Worm (Caenorhabditis elegans) whole organism, late embryonic: ENCODE data around the gene dhcr-24.
A peak's percentile ranks its signal among the peaks of the same experiment; 100 is the strongest.

Experiments
- F13H6.1 ChIP-seq: sonication (generic microtip); optimal IDR thresholded peaks from 2 replicates; lab custom pipeline; 2016; ENCODE audit warnings: missing genetic modification characterization, missing compliant biosample characterization
- T23F11.4 ChIP-seq: fragments of 200-800 bp; sonication (Bioruptor generic); optimal IDR thresholded peaks from 2 replicates; lab custom pipeline; 2018; ENCODE audit warnings: mild to moderate bottlenecking, missing genetic modification characterization, missing compliant biosample characterization
- Y22D7AL.16 ChIP-seq: sonication (generic microtip); optimal IDR thresholded peaks from 2 replicates; lab custom pipeline; 2016; ENCODE audit warnings: missing genetic modification characterization, missing compliant biosample characterization
- ceh-19 ChIP-seq: fragments of 200-800 bp; sonication (Bioruptor generic); optimal IDR thresholded peaks from 2 replicates; lab custom pipeline; 2018; ENCODE audit warnings: mild to moderate bottlenecking, missing genetic modification characterization, missing compliant biosample characterization
- ceh-2 ChIP-seq: sonication (generic microtip); optimal IDR thresholded peaks from 2 replicates; lab custom pipeline; 2016; ENCODE audit warnings: missing genotype, missing genetic modification characterization, missing compliant biosample characterization
- ceh-24 ChIP-seq: sonication (generic microtip); optimal IDR thresholded peaks from 2 replicates; lab custom pipeline; 2016; ENCODE audit warnings: mild to moderate bottlenecking, missing genetic modification characterization, missing compliant biosample characterization
- ceh-31 ChIP-seq: sonication (generic microtip); optimal IDR thresholded peaks from 2 replicates; lab custom pipeline; 2016; ENCODE audit warnings: missing genetic modification characterization, missing compliant biosample characterization
- ceh-34 ChIP-seq: sonication (generic microtip); optimal IDR thresholded peaks from 2 replicates; lab custom pipeline; 2016; ENCODE audit warnings: mild to moderate bottlenecking, missing genetic modification characterization, missing compliant biosample characterization
- ceh-45 ChIP-seq: fragments of 200-800 bp; sonication (Bioruptor generic); IDR thresholded peaks from 2 replicates; pipeline ENCODE4 v1.3.6; 2022; ENCODE audit warnings: missing genetic modification reagents, missing genetic modification characterization, missing compliant biosample characterization
- ceh-6 ChIP-seq: fragments of 200-800 bp; sonication (Bioruptor generic); optimal IDR thresholded peaks from 2 replicates; lab custom pipeline; 2018; ENCODE audit warnings: mild to moderate bottlenecking, missing genetic modification characterization, missing compliant biosample characterization
- ceh-9 ChIP-seq: sonication (generic microtip); optimal IDR thresholded peaks from 2 replicates; lab custom pipeline; 2016; ENCODE audit warnings: mild to moderate bottlenecking, missing genetic modification characterization, inconsistent platforms, missing compliant biosample characterization
- dmd-4 ChIP-seq: sonication (generic microtip); optimal IDR thresholded peaks from 2 replicates; lab custom pipeline; 2016; ENCODE audit warnings: borderline replicate concordance, missing genetic modification characterization, missing compliant biosample characterization
- ets-4 ChIP-seq: sonication (generic microtip); optimal IDR thresholded peaks from 2 replicates; lab custom pipeline; 2016; ENCODE audit warnings: missing genetic modification characterization, missing compliant biosample characterization
- fkh-10 ChIP-seq: fragments of 150-350 bp; optimal IDR thresholded peaks from 2 replicates; lab custom pipeline; 2014; ENCODE audit warnings: missing biosample characterization, missing genetic modification reagents, missing genetic modification characterization
- fkh-6 ChIP-seq: sonication (generic microtip); optimal IDR thresholded peaks from 2 replicates; lab custom pipeline; 2016; ENCODE audit warnings: missing genetic modification characterization, missing compliant biosample characterization
- gmeb-2 ChIP-seq: sonication (generic microtip); optimal IDR thresholded peaks from 2 replicates; lab custom pipeline; 2016; ENCODE audit warnings: missing genetic modification characterization, inconsistent platforms, missing compliant biosample characterization
- hlh-13 ChIP-seq: fragments of 200-800 bp; sonication (Bioruptor generic); optimal IDR thresholded peaks from 2 replicates; lab custom pipeline; 2018; ENCODE audit warnings: mild to moderate bottlenecking, missing genetic modification characterization, missing compliant biosample characterization
- hlh-15 ChIP-seq: sonication (generic microtip); optimal IDR thresholded peaks from 2 replicates; lab custom pipeline; 2016; ENCODE audit warnings: missing genetic modification characterization, missing compliant biosample characterization
- hlh-30 ChIP-seq: sonication (generic microtip); optimal IDR thresholded peaks from 2 replicates; lab custom pipeline; 2017; ENCODE audit warnings: antibody characterized with exemption, missing genetic modification characterization, missing compliant biosample characterization; ENCODE audit not compliant: insufficient read depth
- hlh-6 ChIP-seq: sonication (generic microtip); optimal IDR thresholded peaks from 2 replicates; lab custom pipeline; 2016; ENCODE audit warnings: missing genotype, missing genetic modification characterization, missing compliant biosample characterization
- lin-11 ChIP-seq: fragments of 200-800 bp; sonication (Bioruptor generic); optimal IDR thresholded peaks from 2 replicates; lab custom pipeline; 2018; ENCODE audit warnings: mild to moderate bottlenecking, missing genetic modification characterization, missing compliant biosample characterization
- mec-3 ChIP-seq: sonication (generic microtip); optimal IDR thresholded peaks from 2 replicates; lab custom pipeline; 2016; ENCODE audit warnings: borderline replicate concordance, missing genetic modification characterization, missing compliant biosample characterization
- nfya-1 ChIP-seq: sonication (generic microtip); optimal IDR thresholded peaks from 2 replicates; lab custom pipeline; 2017; ENCODE audit warnings: missing genetic modification characterization, mild to moderate bottlenecking, missing compliant biosample characterization, antibody characterized with exemption, moderate library complexity
- nhr-232 ChIP-seq: sonication (generic microtip); optimal IDR thresholded peaks from 2 replicates; lab custom pipeline; 2016; ENCODE audit warnings: missing genetic modification characterization, missing compliant biosample characterization
- odd-2 ChIP-seq: sonication (generic microtip); optimal IDR thresholded peaks from 2 replicates; lab custom pipeline; 2017; ENCODE audit warnings: antibody characterized with exemption, mild to moderate bottlenecking, missing genetic modification characterization, missing compliant biosample characterization
- pag-3 ChIP-seq: sonication (generic microtip); optimal IDR thresholded peaks from 2 replicates; lab custom pipeline; 2016; ENCODE audit warnings: missing compliant biosample characterization, missing genetic modification characterization, borderline replicate concordance
- pat-9 ChIP-seq: fragments of 200-800 bp; sonication (Bioruptor generic); optimal IDR thresholded peaks from 2 replicates; lab custom pipeline; 2018; ENCODE audit warnings: mild to moderate bottlenecking, missing genetic modification characterization, moderate library complexity, missing compliant biosample characterization
- pax-1 ChIP-seq: fragments of 150-350 bp; optimal IDR thresholded peaks from 2 replicates; lab custom pipeline; 2014; ENCODE audit warnings: missing biosample characterization, missing genetic modification characterization
- pha-4 ChIP-seq: fragments of 150-350 bp; optimal IDR thresholded peaks from 2 replicates; lab custom pipeline; 2018; ENCODE audit warnings: missing biosample characterization, missing genetic modification reagents, missing genetic modification characterization
- pros-1 ChIP-seq: fragments of 150-350 bp; optimal IDR thresholded peaks from 2 replicates; lab custom pipeline; 2014; ENCODE audit warnings: missing biosample characterization, missing genetic modification reagents, missing genetic modification characterization
- rnt-1 ChIP-seq: sonication (generic microtip); optimal IDR thresholded peaks from 2 replicates; lab custom pipeline; 2016; ENCODE audit warnings: missing genetic modification characterization, missing compliant biosample characterization
- sox-2 ChIP-seq: fragments of 200-800 bp; sonication (Bioruptor generic); IDR thresholded peaks from 2 replicates; pipeline ENCODE4 v1.3.6; 2022; ENCODE audit warnings: missing genetic modification reagents, missing genetic modification characterization, missing compliant biosample characterization
- sox-4 ChIP-seq: sonication (generic microtip); optimal IDR thresholded peaks from 2 replicates; lab custom pipeline; 2017; ENCODE audit warnings: mild to moderate bottlenecking, missing genetic modification characterization, inconsistent platforms, missing compliant biosample characterization
- tbx-2 ChIP-seq: sonication (generic microtip); optimal IDR thresholded peaks from 2 replicates; lab custom pipeline; 2016; ENCODE audit warnings: missing genetic modification characterization, missing compliant biosample characterization
- tbx-7 ChIP-seq: sonication (generic microtip); optimal IDR thresholded peaks from 2 replicates; lab custom pipeline; 2016; ENCODE audit warnings: missing genotype, missing genetic modification characterization, missing compliant biosample characterization
- unc-42 ChIP-seq: sonication (generic microtip); optimal IDR thresholded peaks from 2 replicates; lab custom pipeline; 2016; ENCODE audit warnings: missing genotype, missing genetic modification characterization, missing compliant biosample characterization
- unc-55 ChIP-seq: sonication (generic microtip); optimal IDR thresholded peaks from 2 replicates; lab custom pipeline; 2017; ENCODE audit warnings: missing biosample characterization, missing genetic modification reagents, missing genetic modification characterization
- zip-5 ChIP-seq: sonication (generic microtip); optimal IDR thresholded peaks from 2 replicates; lab custom pipeline; 2016; ENCODE audit warnings: missing genetic modification characterization, missing compliant biosample characterization

dhcr-24 gene

ce11 chrX:2590777-2591176, 26.8 kb upstream of the dhcr-24 start:
- TF ChIP-seq dmd-4 (tag; lab: Kevin White, UChicago) (no peak), ceh-6 (GFP tag; lab: Kevin White, UChicago) (no peak), hlh-13 (GFP tag; lab: Kevin White, UChicago) (no peak), ceh-34 (tag; lab: Kevin White, UChicago) (no peak), Y22D7AL.16 (no peak), fkh-10 (GFP tag; lab: Kevin White, UChicago) (no peak), pha-4 (tag; lab: Kevin White, UChicago) (no peak), mec-3 (tag; lab: Kevin White, UChicago) (no peak), ets-4 (tag; lab: Kevin White, UChicago) (no peak)

- TF ChIP-seq ceh-9 (no peak), ets-4 (tag; lab: Kevin White, UChicago) (no peak), odd-2 (tag; lab: Kevin White, UChicago) (no peak), Y22D7AL.16 (no peak), fkh-6 (tag; lab: Kevin White, UChicago) (no peak), hlh-30 (no peak), sox-4 (no peak), unc-55 (GFP tag; lab: Kevin White, UChicago) (no peak), ceh-45 (no peak)
These were observed 26.1 kb upstream of the dhcr-24 start for ce11 chrX:2590023-2590422.

ce11 chrX:2588012-2588411, 24.1 kb upstream of the dhcr-24 start:
- TF ChIP-seq Y22D7AL.16 (no peak), T23F11.4 (no peak), pax-1 (tag; lab: Kevin White, UChicago) (no peak), lin-11 (tag; lab: Kevin White, UChicago) (no peak), tbx-7 (tag; lab: Kevin White, UChicago) (no peak), hlh-15 (tag; lab: Kevin White, UChicago) (no peak), hlh-6 (tag; lab: Kevin White, UChicago) (no peak)

ce11 chrX:2585655-2586054, 21.7 kb upstream of the dhcr-24 start, which contains the start of gene H01M10.2:
Gene H01M10.2 (minus strand): TSS chrX:2585755.
- TF ChIP-seq ceh-24 (tag; lab: Kevin White, UChicago), result no peak
- TF ChIP-seq pag-3 (tag; lab: Kevin White, UChicago), result no peak
- TF ChIP-seq sox-2, result no peak
- no peak for TF ChIP-seq pros-1 (tag; lab: Kevin White, UChicago)
- no peak for TF ChIP-seq ceh-45
- no peak for TF ChIP-seq ceh-2 (tag; lab: Kevin White, UChicago)
- TF ChIP-seq nhr-232, result no peak
- TF ChIP-seq nfya-1 (tag; lab: Kevin White, UChicago), result no peak
- TF ChIP-seq odd-2 (tag; lab: Kevin White, UChicago), result no peak
- TF ChIP-seq dmd-4 (tag; lab: Kevin White, UChicago), result no peak
- no peak for TF ChIP-seq gmeb-2 (tag; lab: Kevin White, UChicago)
- no peak for TF ChIP-seq zip-5 (tag; lab: Kevin White, UChicago)
- no peak for TF ChIP-seq ceh-19
- no peak for TF ChIP-seq unc-42 (tag; lab: Kevin White, UChicago)
- TF ChIP-seq Y22D7AL.16, result no peak
- TF ChIP-seq F13H6.1 (tag; lab: Kevin White, UChicago), result no peak
- no peak for TF ChIP-seq mec-3 (tag; lab: Kevin White, UChicago)

- TF ChIP-seq ceh-31 (peak; percentile 15), tbx-7 (tag; lab: Kevin White, UChicago) (no peak), rnt-1 (tag; lab: Kevin White, UChicago) (no peak), pat-9 (tag; lab: Kevin White, UChicago) (no peak), tbx-2 (peak; percentile 16), hlh-30 (peak; percentile 63)
These were observed 19.3 kb upstream of the dhcr-24 start for ce11 chrX:2583135-2583683.
